Fruit fly (Drosophila melanogaster) whole organism, pupa: Measurements from ENCODE around the gene CG11836.

Source experiments
- CG10348 ChIP-seq: fragments of 200-800 bp; sonication (Bioruptor generic); IDR thresholded peaks from 2 replicates; pipeline ENCODE4 v1.3.6; 2022; ENCODE audit warnings: missing biosample characterization, missing genetic modification characterization
- CG12605 ChIP-seq: fragments of 200-800 bp; sonication (Bioruptor generic); IDR thresholded peaks from 2 replicates; pipeline ENCODE4 v1.3.6; 2022; ENCODE audit warnings: missing biosample characterization, missing genetic modification characterization
- CG13204 ChIP-seq: fragments of 200-800 bp; sonication (Bioruptor generic); optimal IDR thresholded peaks from 2 replicates; lab custom pipeline; 2018; ENCODE audit warnings: missing biosample characterization, mild to moderate bottlenecking, missing genetic modification characterization, moderate library complexity
- CG15710 ChIP-seq: fragments of 200-800 bp; sonication (Bioruptor generic); optimal IDR thresholded peaks from 2 replicates; lab custom pipeline; 2018; ENCODE audit warnings: missing biosample characterization, mild to moderate bottlenecking, missing genetic modification characterization, moderate library complexity
- CG32121 ChIP-seq: fragments of 200-800 bp; sonication (Bioruptor generic); IDR thresholded peaks from 2 replicates; pipeline ENCODE4 v1.3.6; 2022; ENCODE audit warnings: missing biosample characterization, missing genetic modification characterization
- CG9948 ChIP-seq: fragments of 200-800 bp; sonication (Bioruptor generic); optimal IDR thresholded peaks from 2 replicates; lab custom pipeline; 2018; ENCODE audit warnings: missing biosample characterization, mild to moderate bottlenecking, missing genetic modification characterization, moderate library complexity
- EcR ChIP-seq: fragments of 200-800 bp; sonication (Bioruptor generic); optimal IDR thresholded peaks from 3 replicates; lab custom pipeline; 2019; ENCODE audit warnings: missing biosample characterization, missing genetic modification characterization, mild to moderate bottlenecking, moderate library complexity, missing genetic modification reagents
- Ets98B ChIP-seq: fragments of 200-800 bp; sonication (Bioruptor generic); IDR thresholded peaks from 2 replicates; pipeline ENCODE4 v1.3.6; 2022; ENCODE audit warnings: missing biosample characterization, missing genetic modification characterization
- Snoo ChIP-seq: fragments of 200-800 bp; sonication (Bioruptor generic); optimal IDR thresholded peaks from 3 replicates; lab custom pipeline; 2017; ENCODE audit warnings: missing biosample characterization, mild to moderate bottlenecking, missing genetic modification characterization, inconsistent platforms
- gl ChIP-seq: fragments of 200-800 bp; sonication (Bioruptor generic); optimal IDR thresholded peaks from 2 replicates; lab custom pipeline; 2018; ENCODE audit warnings: missing biosample characterization, mild to moderate bottlenecking, missing genetic modification characterization

DNA sequence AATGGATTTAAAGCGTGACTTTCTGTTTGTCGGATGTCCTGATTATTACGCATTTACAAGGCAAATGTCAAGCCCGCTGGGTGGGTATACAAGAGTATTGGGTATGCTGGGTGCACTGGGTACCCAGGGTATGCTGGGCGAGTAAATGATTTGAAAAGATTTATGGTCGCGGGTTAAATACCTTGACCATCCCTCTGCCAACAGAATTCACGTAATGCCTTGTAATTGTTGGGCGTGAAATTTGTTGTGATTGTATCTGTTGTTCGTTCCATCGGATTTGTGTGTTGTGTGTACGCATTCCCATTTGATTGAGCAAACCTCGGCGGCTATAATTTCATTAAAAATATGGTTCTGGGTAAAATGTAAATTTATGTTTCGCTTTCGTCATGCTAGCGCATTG lies 7.7 kb downstream of the CG11836 start:
- TF ChIP-seq CG10348 (GFP tag; lab: Robert Waterston, UW) (no peak), Snoo (tag; lab: Kevin White, UChicago) (no peak), EcR (GFP tag; lab: Kevin White, UChicago) (no peak), CG13204 (GFP tag; lab: Kevin White, UChicago) (no peak), CG12605 (GFP tag; lab: Robert Waterston, UW) (no peak), gl (tag; lab: Kevin White, UChicago) (no peak), Ets98B (GFP tag; lab: Robert Waterston, UW) (no peak), CG32121 (no peak), CG15710 (tag; lab: Kevin White, UChicago) (no peak), CG9948 (tag; lab: Kevin White, UChicago) (no peak)
